Worm (Caenorhabditis elegans): ENCODE results near the gene F44E5.5.

Gene F44E5.5

ce11 chrII:11751615-11752174 is 7.8 kb upstream of the F44E5.5 start:
- peak; percentile 29 for TF ChIP-seq lin-15B (tag; optimal IDR thresholded peaks at IDR 0.05)
- no peak for TF ChIP-seq ceh-28 (tag; optimal IDR thresholded peaks at IDR 0.05)
- TF ChIP-seq sea-2 (GFP tag; optimal IDR thresholded peaks at IDR 0.05), result peak; percentile 56
- peak; percentile 52 for TF ChIP-seq lin-39 (tag; optimal IDR thresholded peaks at IDR 0.05)
- TF ChIP-seq mml-1 (tag; optimal IDR thresholded peaks at IDR 0.05), result no peak
- no peak for TF ChIP-seq aly-2 (tag; optimal IDR thresholded peaks at IDR 0.05)
- TF ChIP-seq R02D3.7 (tag; optimal IDR thresholded peaks at IDR 0.05), result no peak
- no peak for TF ChIP-seq ceh-16 (tag; optimal IDR thresholded peaks at IDR 0.05)
- TF ChIP-seq snpc-4 (tag; optimal IDR thresholded peaks at IDR 0.05), result no peak
- TF ChIP-seq ceh-82 (tag; optimal IDR thresholded peaks at IDR 0.05), result no peak
- TF ChIP-seq egl-27 (tag; optimal IDR thresholded peaks at IDR 0.05), result no peak
- no peak for TF ChIP-seq ztf-11 (tag; optimal IDR thresholded peaks at IDR 0.05)
- TF ChIP-seq ZK546.5 (tag; optimal IDR thresholded peaks at IDR 0.05), result no peak
- TF ChIP-seq tbx-2 (tag; optimal IDR thresholded peaks at IDR 0.05), result no peak
- no peak for TF ChIP-seq nhr-28 (tag; optimal IDR thresholded peaks at IDR 0.05)
- peak; percentile 33 for TF ChIP-seq unc-62 (GFP tag; optimal IDR thresholded peaks at IDR 0.05)
- TF ChIP-seq hmg-11 (tag; optimal IDR thresholded peaks at IDR 0.05), result peak; percentile 68
- TF ChIP-seq nhr-11 (tag; optimal IDR thresholded peaks at IDR 0.05), result no peak
- peak; percentile 72 for TF ChIP-seq nfya-1 (tag; optimal IDR thresholded peaks at IDR 0.05; ENCODE audit: insufficient read depth)
- no peak for TF ChIP-seq elt-1 (tag; optimal IDR thresholded peaks at IDR 0.05)

DNA sequence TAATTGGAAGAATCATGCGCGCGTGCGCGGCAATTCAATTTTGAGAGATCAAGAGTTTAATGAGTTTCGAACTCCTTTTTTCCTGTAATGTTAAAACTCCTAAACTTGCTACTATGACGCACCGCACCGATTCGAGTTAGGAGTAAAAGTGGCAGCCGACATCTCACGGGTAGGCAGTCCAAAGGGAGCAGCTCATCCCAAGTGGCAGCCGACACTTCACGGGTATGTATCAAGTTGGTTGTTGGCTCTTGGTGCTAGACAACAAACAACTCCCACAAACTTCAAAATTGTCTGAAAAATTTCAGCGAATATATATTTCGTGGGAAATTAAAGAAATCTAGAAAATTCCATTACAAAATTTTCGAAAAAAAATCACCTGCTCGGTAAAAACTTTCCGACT is 6.3 kb upstream of the F44E5.5 start:
- TF ChIP-seq nhr-67 (tag; optimal IDR thresholded peaks at IDR 0.05), result no peak
- peak; percentile 58 for TF ChIP-seq snpc-4 (tag; optimal IDR thresholded peaks at IDR 0.05)

ce11 chrII:11756684-11757107 is 2.8 kb upstream of the F44E5.5 start:
- TF ChIP-seq nhr-11 (tag; optimal IDR thresholded peaks at IDR 0.05) (no peak), egl-5 (tag; optimal IDR thresholded peaks at IDR 0.05) (no peak), mdl-1 (tag; optimal IDR thresholded peaks at IDR 0.05) (no peak), fos-1 (tag; optimal IDR thresholded peaks at IDR 0.05) (peak; percentile 65), aly-2 (tag; optimal IDR thresholded peaks at IDR 0.05) (no peak), nhr-43 (tag; optimal IDR thresholded peaks at IDR 0.05; ENCODE audit: poor library complexity, severe bottlenecking) (no peak), pha-4 (tag; optimal IDR thresholded peaks at IDR 0.05) (peak; percentile 94), ztf-4 (tag; optimal IDR thresholded peaks at IDR 0.05) (peak; percentile 83), lin-15B (tag; optimal IDR thresholded peaks at IDR 0.05) (no peak), nhr-25 (tag; optimal IDR thresholded peaks at IDR 0.05) (peak; percentile 80), ama-1 (optimal IDR thresholded peaks at IDR 0.05) (peak; percentile 100), eor-1 (tag; optimal IDR thresholded peaks at IDR 0.05) (peak in 1 of 2 experiments; percentile 11), unc-39 (tag; optimal IDR thresholded peaks at IDR 0.05) (no peak), pqm-1 (tag; optimal IDR thresholded peaks at IDR 0.05) (no peak), R02D3.7 (tag; optimal IDR thresholded peaks at IDR 0.05) (no peak), fkh-10 (GFP tag; optimal IDR thresholded peaks at IDR 0.05) (no peak), ceh-16 (tag; optimal IDR thresholded peaks at IDR 0.05) (peak; percentile 67), lsy-12 (tag; optimal IDR thresholded peaks at IDR 0.05) (no peak), nhr-12 (tag; optimal IDR thresholded peaks at IDR 0.05) (no peak), ceh-28 (tag; optimal IDR thresholded peaks at IDR 0.05) (no peak), nhr-23 (tag; optimal IDR thresholded peaks at IDR 0.05) (no peak), zag-1 (tag; optimal IDR thresholded peaks at IDR 0.05) (no peak), nhr-76 (tag; optimal IDR thresholded peaks at IDR 0.05) (no peak), mml-1 (tag; optimal IDR thresholded peaks at IDR 0.05) (no peak), snpc-4 (tag; optimal IDR thresholded peaks at IDR 0.05) (peak; percentile 77), ceh-9 (tag; optimal IDR thresholded peaks at IDR 0.05) (no peak), nhr-237 (tag; optimal IDR thresholded peaks at IDR 0.05) (no peak), nfya-1 (tag; optimal IDR thresholded peaks at IDR 0.05; ENCODE audit: insufficient read depth) (peak; percentile 83), fkh-2 (tag; optimal IDR thresholded peaks at IDR 0.05) (no peak), daf-12 (tag; optimal IDR thresholded peaks at IDR 0.05) (no peak), sea-2 (GFP tag; optimal IDR thresholded peaks at IDR 0.05) (no peak), elt-1 (tag; optimal IDR thresholded peaks at IDR 0.05) (no peak), jun-1 (tag; optimal IDR thresholded peaks at IDR 0.05) (no peak), elt-3 (tag; optimal IDR thresholded peaks at IDR 0.05) (no peak), unc-62 (GFP tag; optimal IDR thresholded peaks at IDR 0.05) (no peak), ZK546.5 (tag; optimal IDR thresholded peaks at IDR 0.05) (no peak), nhr-77 (tag; optimal IDR thresholded peaks at IDR 0.05) (no peak), hmg-11 (tag; optimal IDR thresholded peaks at IDR 0.05) (no peak), ztf-11 (tag; optimal IDR thresholded peaks at IDR 0.05) (no peak), ceh-82 (tag; optimal IDR thresholded peaks at IDR 0.05) (no peak), egl-27 (tag; optimal IDR thresholded peaks at IDR 0.05) (no peak), nhr-28 (tag; optimal IDR thresholded peaks at IDR 0.05) (no peak), elt-2 (tag; optimal IDR thresholded peaks at IDR 0.05) (peak; percentile 29), tbx-2 (tag; optimal IDR thresholded peaks at IDR 0.05) (peak; percentile 54), nhr-67 (tag; optimal IDR thresholded peaks at IDR 0.05) (no peak), skn-1 (tag; optimal IDR thresholded peaks at IDR 0.05) (no peak), lin-39 (tag; optimal IDR thresholded peaks at IDR 0.05) (peak; percentile 68)

Data from whole organism, L3 larva.